Worm (Caenorhabditis elegans) whole organism, early embryonic: ENCODE measurements around the gene srt-59.

Experiments
- B0310.2 ChIP-seq: sonication (generic microtip); optimal IDR thresholded peaks from 2 replicates; lab custom pipeline; 2016; ENCODE audit warnings: mild to moderate bottlenecking, missing genetic modification characterization, missing compliant biosample characterization
- F13C5.2 ChIP-seq: sonication (generic microtip); optimal IDR thresholded peaks from 2 replicates; lab custom pipeline; 2017; ENCODE audit warnings: mild to moderate bottlenecking, missing genetic modification characterization, inconsistent platforms, missing compliant biosample characterization
- aly-1 ChIP-seq: sonication (generic microtip); optimal IDR thresholded peaks from 2 replicates; lab custom pipeline; 2016; ENCODE audit warnings: missing genetic modification characterization, missing compliant biosample characterization
- ama-1 ChIP-seq: fragments of 150-350 bp; optimal IDR thresholded peaks from 2 replicates; lab custom pipeline; 2014
- ceh-13 ChIP-seq: fragments of 200-800 bp; sonication (Bioruptor generic); optimal IDR thresholded peaks from 2 replicates; lab custom pipeline; 2018; ENCODE audit warnings: mild to moderate bottlenecking, missing genetic modification characterization, missing compliant biosample characterization
- ceh-36 ChIP-seq: sonication (generic microtip); optimal IDR thresholded peaks from 2 replicates; lab custom pipeline; 2016; ENCODE audit warnings: missing genetic modification characterization, inconsistent platforms, missing compliant biosample characterization
- ets-7 ChIP-seq: sonication (generic microtip); optimal IDR thresholded peaks from 2 replicates; lab custom pipeline; 2016; ENCODE audit warnings: missing genotype, missing genetic modification characterization, missing compliant biosample characterization
- flt-1 ChIP-seq: fragments of 200-800 bp; sonication (Bioruptor generic); IDR thresholded peaks from 2 replicates; pipeline ENCODE4 v1.3.6; 2022; ENCODE audit warnings: missing genetic modification characterization, missing compliant biosample characterization
- hmbx-1 ChIP-seq: sonication (generic microtip); optimal IDR thresholded peaks from 2 replicates; lab custom pipeline; 2016; ENCODE audit warnings: mild to moderate bottlenecking, missing genetic modification characterization, missing compliant biosample characterization
- hmg-4 ChIP-seq: fragments of 200-800 bp; sonication (Bioruptor generic); optimal IDR thresholded peaks from 2 replicates; lab custom pipeline; 2018; ENCODE audit warnings: mild to moderate bottlenecking, missing genetic modification characterization, missing compliant biosample characterization
- hnd-1 ChIP-seq: sonication (generic microtip); optimal IDR thresholded peaks from 2 replicates; lab custom pipeline; 2016; ENCODE audit warnings: missing genetic modification characterization, missing compliant biosample characterization
- pes-1 ChIP-seq: fragments of 200-800 bp; sonication (Bioruptor generic); IDR thresholded peaks from 2 replicates; pipeline ENCODE4 v1.3.6; 2022; ENCODE audit warnings: missing genetic modification reagents, missing genetic modification characterization, missing compliant biosample characterization
- scrt-1 ChIP-seq: fragments of 200-800 bp; sonication (Bioruptor generic); IDR thresholded peaks from 2 replicates; pipeline ENCODE4 v1.3.6; 2022; ENCODE audit warnings: missing genetic modification characterization, missing compliant biosample characterization
- sea-1 ChIP-seq: fragments of 200-800 bp; sonication (Bioruptor generic); conservative IDR thresholded peaks from 2 replicates; pipeline ENCODE4 v1.3.6; 2022; ENCODE audit warnings: missing genetic modification characterization, missing compliant biosample characterization
- tbx-11 ChIP-seq: fragments of 200-800 bp; sonication (Bioruptor generic); IDR thresholded peaks from 2 replicates; pipeline ENCODE4 v1.3.6; 2022; ENCODE audit warnings: missing genetic modification characterization, missing compliant biosample characterization
- tbx-37 ChIP-seq: fragments of 200-800 bp; sonication (Bioruptor generic); conservative IDR thresholded peaks from 2 replicates; pipeline ENCODE4 v1.3.6; 2022; ENCODE audit warnings: missing genetic modification reagents, missing genetic modification characterization, missing compliant biosample characterization
- tra-4 ChIP-seq: sonication (generic microtip); optimal IDR thresholded peaks from 2 replicates; lab custom pipeline; 2017; ENCODE audit warnings: missing genetic modification characterization, missing compliant biosample characterization

The srt-59 gene

DNA sequence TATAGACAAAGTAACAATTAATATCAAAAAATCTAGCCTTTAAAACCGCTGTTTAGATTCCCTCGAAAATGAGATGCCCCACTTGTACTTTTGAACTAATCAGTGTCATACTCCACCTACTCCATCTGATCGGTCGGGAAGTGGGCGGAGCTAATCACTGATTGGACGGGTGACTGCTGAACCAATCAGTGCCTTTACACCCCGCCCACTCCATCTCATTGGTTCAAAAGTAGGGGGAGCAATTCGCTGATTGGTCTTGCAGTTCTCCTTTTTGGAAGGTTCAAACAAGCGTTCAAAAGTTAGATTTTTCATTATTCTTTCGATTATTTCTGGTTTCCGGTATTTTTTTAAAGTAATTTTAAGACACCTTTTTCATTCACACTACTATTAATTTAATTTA is 11.7 kb upstream of the srt-59 start:
- TF ChIP-seq hmbx-1 (no peak), sea-1 (GFP tag; lab: Robert Waterston, UW) (no peak), ets-7 (tag; lab: Kevin White, UChicago) (no peak), aly-1 (no peak), hnd-1 (tag; lab: Kevin White, UChicago) (no peak), pes-1 (no peak), scrt-1 (GFP tag; lab: Robert Waterston, UW) (no peak), tbx-11 (GFP tag; lab: Robert Waterston, UW) (no peak), B0310.2 (no peak), tbx-37 (GFP tag; lab: Robert Waterston, UW) (no peak), tra-4 (tag; lab: Kevin White, UChicago) (no peak), ceh-13 (GFP tag; lab: Kevin White, UChicago) (no peak), ceh-36 (no peak), ama-1 (lab: Kevin White, UChicago) (no peak)

DNA sequence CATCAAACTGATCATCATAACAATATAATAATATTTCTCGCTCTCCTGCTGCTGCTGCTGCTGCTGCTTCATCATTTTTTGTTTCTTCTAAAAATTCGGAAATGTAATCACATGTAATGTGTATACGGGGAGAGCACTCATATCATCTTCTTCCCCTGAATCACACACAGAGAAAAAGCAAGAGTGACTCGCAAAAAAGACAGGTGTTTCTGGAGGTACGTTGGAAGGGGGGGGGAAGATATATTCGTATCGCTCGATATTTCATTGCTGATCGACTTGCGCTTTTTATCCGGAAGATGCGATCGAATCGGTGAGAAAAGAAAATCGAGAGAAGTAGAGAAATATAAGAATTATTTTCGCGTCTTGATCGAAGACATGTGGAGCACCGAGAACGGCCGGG is 6.1 kb upstream of the srt-59 start:
- TF ChIP-seq ama-1 (lab: Kevin White, UChicago) (no peak), F13C5.2 (tag; lab: Kevin White, UChicago) (no peak), flt-1 (no peak), hmbx-1 (no peak), sea-1 (GFP tag; lab: Robert Waterston, UW) (no peak), ceh-13 (GFP tag; lab: Kevin White, UChicago) (no peak), aly-1 (no peak), scrt-1 (GFP tag; lab: Robert Waterston, UW) (no peak), ets-7 (tag; lab: Kevin White, UChicago) (no peak), ceh-36 (no peak), hnd-1 (tag; lab: Kevin White, UChicago) (no peak)

DNA sequence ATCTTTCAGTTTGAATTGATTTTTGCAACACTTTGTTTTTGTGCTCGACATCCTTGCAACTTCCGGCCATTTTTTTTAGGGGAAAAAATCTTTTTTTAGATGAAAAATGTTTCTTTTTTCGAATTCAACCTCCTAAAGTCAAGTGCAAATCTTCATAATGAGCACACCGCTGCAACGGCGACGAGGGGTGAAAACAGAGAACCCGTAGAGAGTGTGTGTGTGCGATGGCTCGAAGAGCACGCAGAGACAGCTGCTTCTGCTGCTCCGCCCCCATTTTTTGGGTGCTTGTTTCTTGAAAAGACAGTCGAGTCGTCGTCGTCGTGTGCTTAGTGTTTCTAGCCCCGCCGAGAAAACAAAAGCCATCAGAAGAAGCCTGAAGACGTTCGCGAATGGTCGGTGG is 4.6 kb upstream of the srt-59 start, which contains the start of gene inx-18:
inx-18 (plus strand) TSS at position 301 of the 400 bp plus-strand sequence.
- no peak for TF ChIP-seq ceh-36

DNA sequence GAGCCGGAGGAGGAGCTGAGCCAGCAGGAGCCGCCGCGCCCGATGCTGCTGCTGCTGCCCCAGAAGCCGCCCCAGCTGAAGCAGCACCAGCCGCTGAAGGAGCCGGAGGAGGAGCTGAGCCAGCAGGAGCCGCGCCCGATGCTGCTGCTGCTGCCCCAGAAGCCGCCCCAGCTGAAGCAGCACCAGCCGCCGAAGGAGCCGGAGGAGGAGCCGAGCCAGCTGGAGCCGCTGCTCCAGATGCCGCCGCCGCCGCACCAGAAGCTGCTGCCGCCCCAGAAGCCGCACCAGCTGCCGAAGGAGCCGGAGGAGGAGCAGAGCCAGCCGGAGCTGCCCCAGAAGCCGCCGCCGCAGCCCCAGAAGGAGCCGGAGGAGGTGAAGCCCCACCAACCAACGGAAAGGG is 3.9 kb upstream of the srt-59 start:
- peak; percentile 17; the same call in 1 of the 2 replicates for TF ChIP-seq pes-1
- no peak for TF ChIP-seq tra-4 (tag; lab: Kevin White, UChicago)
- TF ChIP-seq F13C5.2 (tag; lab: Kevin White, UChicago): no peak

DNA sequence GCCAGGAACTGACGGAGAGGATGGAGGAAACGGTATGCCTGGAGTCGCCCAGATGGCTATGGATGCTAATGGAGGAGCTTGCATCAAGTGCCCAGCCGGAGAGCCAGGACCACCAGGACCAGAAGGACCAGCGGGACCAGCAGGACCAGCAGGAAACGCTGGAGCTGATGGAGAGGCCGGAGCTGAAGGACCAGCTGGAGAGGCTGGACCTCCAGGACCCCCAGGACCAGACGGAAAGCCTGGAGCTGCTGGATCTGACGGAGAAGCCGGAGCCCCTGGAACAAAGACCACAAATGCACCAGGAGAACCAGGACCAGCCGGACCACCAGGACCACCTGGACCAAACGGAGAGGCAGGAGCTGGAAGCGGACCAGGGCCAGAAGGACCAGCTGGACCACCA is 3.3 kb upstream of the srt-59 start:
- TF ChIP-seq aly-1 (no peak), ceh-13 (GFP tag; lab: Kevin White, UChicago) (no peak), ets-7 (tag; lab: Kevin White, UChicago) (no peak), hmbx-1 (no peak), sea-1 (GFP tag; lab: Robert Waterston, UW) (no peak), flt-1 (no peak), hnd-1 (tag; lab: Kevin White, UChicago) (no peak), tra-4 (tag; lab: Kevin White, UChicago) (no peak), B0310.2 (no peak), tbx-37 (GFP tag; lab: Robert Waterston, UW) (no peak), scrt-1 (GFP tag; lab: Robert Waterston, UW) (no peak), ama-1 (lab: Kevin White, UChicago) (no peak), tbx-11 (GFP tag; lab: Robert Waterston, UW) (no peak), pes-1 (no peak), F13C5.2 (tag; lab: Kevin White, UChicago) (no peak), ceh-36 (no peak), hmg-4 (GFP tag; lab: Kevin White, UChicago) (no peak)

DNA sequence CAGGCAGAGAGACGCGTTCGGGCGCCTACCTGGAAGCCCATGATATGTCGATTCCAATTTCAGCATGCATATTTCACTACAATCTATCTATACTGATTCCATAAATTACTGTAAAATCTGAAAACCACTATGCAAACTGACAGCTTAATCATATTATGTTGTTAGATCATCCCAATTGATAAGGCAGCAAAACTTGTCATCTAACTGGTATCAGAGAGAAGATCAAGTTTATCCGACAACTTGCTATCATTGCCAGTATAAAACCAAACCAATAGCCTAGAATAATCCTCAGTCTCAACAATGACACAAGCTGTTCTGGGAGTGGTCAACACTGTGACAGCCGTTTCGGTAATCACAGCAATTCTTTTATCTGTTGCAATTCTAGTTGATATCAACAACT is 2.6 kb upstream of the srt-59 start, which contains the start of gene col-102:
col-102 (plus strand) TSS at position 301 of the 400 bp plus-strand sequence.
- no peak for TF ChIP-seq ceh-36
- no peak for TF ChIP-seq ets-7 (tag; lab: Kevin White, UChicago)
- no peak for TF ChIP-seq ceh-13 (GFP tag; lab: Kevin White, UChicago)

DNA sequence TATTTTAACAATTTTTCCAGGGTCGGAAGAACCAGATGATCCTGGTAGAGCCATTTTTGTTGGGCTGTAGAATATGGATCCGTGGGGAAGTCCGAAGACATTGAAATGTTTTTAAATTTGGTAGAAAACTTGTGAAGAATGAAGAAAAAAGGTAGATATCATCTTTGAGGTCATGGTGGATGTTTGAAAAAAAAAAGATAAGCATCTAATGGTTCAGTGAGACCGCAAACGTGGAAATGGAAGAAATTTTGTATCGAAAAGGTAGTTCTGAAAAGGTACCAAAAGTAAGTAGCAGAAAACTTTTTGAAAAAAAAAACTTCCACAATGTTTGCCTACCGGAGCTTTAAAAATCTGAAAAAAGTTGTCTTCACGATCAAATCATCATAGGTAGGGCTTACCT is 2.0 kb upstream of the srt-59 start, which contains the start of gene prmt-4:
prmt-4 (minus strand) TSS at position 101 of the 400 bp plus-strand sequence.
- TF ChIP-seq hmg-4 (GFP tag; lab: Kevin White, UChicago) (no peak), tra-4 (tag; lab: Kevin White, UChicago) (no peak), flt-1 (no peak), ets-7 (tag; lab: Kevin White, UChicago) (no peak), hnd-1 (tag; lab: Kevin White, UChicago) (no peak)

DNA sequence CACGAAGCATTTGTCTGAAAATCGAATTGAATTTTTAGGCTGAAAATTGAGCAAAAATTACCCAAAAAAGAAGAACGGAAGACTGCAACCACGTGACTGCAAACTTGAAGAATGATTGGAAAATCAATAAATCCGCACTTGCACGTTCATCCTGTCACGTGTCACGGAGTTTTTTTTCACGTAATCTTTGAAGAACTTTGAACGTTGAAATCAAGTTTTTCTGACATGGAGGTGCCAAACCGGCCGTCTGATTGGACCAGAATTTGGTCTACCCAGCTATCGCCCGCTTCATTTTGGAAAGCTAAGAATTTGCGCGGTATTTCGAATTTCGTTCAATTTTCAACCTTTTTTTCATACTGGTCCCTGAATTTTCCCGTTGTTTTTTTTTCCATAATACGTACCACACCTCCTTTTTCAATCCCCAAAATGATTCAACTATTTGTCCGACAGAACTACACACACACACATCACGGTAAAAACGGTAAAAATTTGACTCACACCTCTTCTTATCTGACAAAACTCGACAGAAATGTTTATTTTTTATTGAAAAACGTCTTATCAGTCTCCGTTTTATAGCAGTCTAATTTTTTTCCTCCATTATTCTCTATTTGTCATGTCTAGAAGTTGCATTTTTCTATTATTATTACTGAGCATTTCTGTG is 5.1 kb downstream of the srt-59 start, which contains the start of the genes C18H7.7 and C18H7.11:
C18H7.7 (minus strand) TSS at position 101 of the 661 bp plus-strand sequence.
C18H7.11 (plus strand) TSS at position 611 of the 661 bp plus-strand sequence.
- TF ChIP-seq B0310.2: no peak
- TF ChIP-seq tbx-11 (GFP tag; lab: Robert Waterston, UW): no peak

DNA sequence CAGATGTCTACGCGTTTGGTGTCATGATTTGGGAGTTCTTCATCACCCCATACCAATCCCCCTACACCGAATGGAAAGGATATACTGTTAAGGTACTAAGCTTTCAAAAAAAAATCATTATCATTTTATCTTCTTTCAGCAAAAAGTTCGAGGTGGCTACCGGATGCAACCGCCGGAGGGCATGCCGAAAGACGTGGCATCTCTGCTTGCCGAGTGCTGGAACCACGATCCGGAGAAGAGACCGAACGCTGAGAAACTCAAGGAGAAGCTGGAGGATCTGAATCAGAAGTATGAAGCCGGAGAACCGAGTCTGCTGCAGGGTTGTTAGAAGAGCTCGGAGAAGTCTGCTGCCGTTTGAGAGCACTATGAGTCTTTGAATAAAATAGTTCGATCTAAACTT is 6.7 kb downstream of the srt-59 start:
- TF ChIP-seq ama-1 (lab: Kevin White, UChicago): no peak
- no peak for TF ChIP-seq B0310.2
- no peak for TF ChIP-seq ceh-13 (GFP tag; lab: Kevin White, UChicago)
- no peak for TF ChIP-seq scrt-1 (GFP tag; lab: Robert Waterston, UW)
- TF ChIP-seq hnd-1 (tag; lab: Kevin White, UChicago): no peak
- no peak for TF ChIP-seq ets-7 (tag; lab: Kevin White, UChicago)
- no peak for TF ChIP-seq F13C5.2 (tag; lab: Kevin White, UChicago)
- no peak for TF ChIP-seq tra-4 (tag; lab: Kevin White, UChicago)
- TF ChIP-seq sea-1 (GFP tag; lab: Robert Waterston, UW): no peak
- TF ChIP-seq ceh-36: no peak
